Worm (Caenorhabditis elegans) whole organism, L3 larva: Measurements from ENCODE around the gene cyp-13B1.
"Not testable (repeated sequence)": the region's sequence is repeated elsewhere in the genome, so short reads cannot be mapped to it uniquely, and the experiment has no call there.

Source experiments
- R02D3.7 ChIP-seq: fragments of 150-350 bp; optimal IDR thresholded peaks from 2 replicates; lab custom pipeline; 2014; ENCODE audit warnings: missing biosample characterization, missing genetic modification characterization
- elt-1 ChIP-seq: fragments of 150-350 bp; optimal IDR thresholded peaks from 2 replicates; lab custom pipeline; 2014; ENCODE audit warnings: missing biosample characterization, missing genetic modification characterization
- fkh-10 ChIP-seq: sonication (generic microtip); optimal IDR thresholded peaks from 2 replicates; lab custom pipeline; 2017; ENCODE audit warnings: missing biosample characterization, missing genetic modification reagents, missing genetic modification characterization
- mdl-1 ChIP-seq: fragments of 150-350 bp; optimal IDR thresholded peaks from 2 replicates; lab custom pipeline; 2014; ENCODE audit warnings: missing biosample characterization, missing genetic modification characterization
- nhr-76 ChIP-seq: fragments of 150-350 bp; sonication (generic microtip); optimal IDR thresholded peaks from 5 replicates; lab custom pipeline; 2014; ENCODE audit warnings: missing biosample characterization, missing genetic modification characterization
- pha-4 ChIP-seq: fragments of 150-350 bp; optimal IDR thresholded peaks from 2 replicates; lab custom pipeline; 2014; ENCODE audit warnings: missing biosample characterization, missing genetic modification reagents, missing genetic modification characterization
- skn-1 ChIP-seq: fragments of 150-350 bp; optimal IDR thresholded peaks from 2 replicates; lab custom pipeline; 2014; ENCODE audit warnings: missing biosample characterization, missing genetic modification characterization
- unc-39 ChIP-seq: sonication (generic microtip); optimal IDR thresholded peaks from 4 replicates; lab custom pipeline; 2017; ENCODE audit warnings: missing biosample characterization, missing genetic modification characterization

ce11 chrX:13431388-13431787 is 21.9 kb upstream of the cyp-13B1 start, which contains the start of gene C29F7.10:
- TF ChIP-seq unc-39 (tag; lab: Kevin White, UChicago); mdl-1 (tag; lab: Kevin White, UChicago); R02D3.7 (tag; lab: Kevin White, UChicago); nhr-76 (tag; lab: Kevin White, UChicago); pha-4 (tag; lab: Kevin White, UChicago); skn-1; elt-1 (tag; lab: Kevin White, UChicago); fkh-10 (GFP tag; lab: Kevin White, UChicago): not testable (repeated sequence)
